Worm (Caenorhabditis elegans) whole organism, L1 larva: Measurements from ENCODE around the gene flp-34.

Experiments
- C34B4.2 ChIP-seq: sonication (generic microtip); optimal IDR thresholded peaks from 2 replicates; lab custom pipeline; 2017; ENCODE audit warnings: mild to moderate bottlenecking, missing genetic modification characterization, missing compliant biosample characterization
- F16B12.6 ChIP-seq: fragments of 150-350 bp; optimal IDR thresholded peaks from 2 replicates; lab custom pipeline; 2014; ENCODE audit warnings: missing biosample characterization, missing genetic modification characterization
- Y116A8C.19 ChIP-seq: sonication (generic microtip); optimal IDR thresholded peaks from 2 replicates; lab custom pipeline; 2016; ENCODE audit warnings: missing compliant biosample characterization, missing genetic modification characterization, borderline replicate concordance
- aha-1 ChIP-seq: fragments of 150-350 bp; optimal IDR thresholded peaks from 2 replicates; lab custom pipeline; 2014; ENCODE audit warnings: missing biosample characterization, missing genetic modification characterization
- alr-1 ChIP-seq: fragments of 200-800 bp; sonication (Bioruptor generic); optimal IDR thresholded peaks from 2 replicates; lab custom pipeline; 2018; ENCODE audit warnings: borderline replicate concordance, mild to moderate bottlenecking, missing genetic modification characterization, missing compliant biosample characterization
- ama-1 ChIP-seq: fragments of 150-350 bp; optimal IDR thresholded peaks from 2 replicates; lab custom pipeline; 2014
- ceh-63 ChIP-seq: fragments of 200-800 bp; sonication (Bioruptor generic); optimal IDR thresholded peaks from 2 replicates; lab custom pipeline; 2018; ENCODE audit warnings: mild to moderate bottlenecking, missing genetic modification characterization, missing compliant biosample characterization
- ceh-88 ChIP-seq: fragments of 200-800 bp; sonication (Bioruptor generic); IDR thresholded peaks from 2 replicates; pipeline ENCODE4 v1.3.6; 2022; ENCODE audit warnings: missing genetic modification characterization, missing compliant biosample characterization
- ceh-90 ChIP-seq: sonication (generic microtip); optimal IDR thresholded peaks from 2 replicates; lab custom pipeline; 2016; ENCODE audit warnings: missing genetic modification characterization, missing compliant biosample characterization
- ces-1 ChIP-seq: fragments of 150-350 bp; optimal IDR thresholded peaks from 2 replicates; lab custom pipeline; 2014; ENCODE audit warnings: missing biosample characterization, missing genetic modification reagents, missing genetic modification characterization
- efl-3 ChIP-seq: fragments of 200-800 bp; sonication (Bioruptor generic); optimal IDR thresholded peaks from 2 replicates; lab custom pipeline; 2018; ENCODE audit warnings: mild to moderate bottlenecking, missing genetic modification characterization, missing compliant biosample characterization
- egl-13 ChIP-seq: sonication (generic microtip); optimal IDR thresholded peaks from 2 replicates; lab custom pipeline; 2016; ENCODE audit warnings: missing genotype, missing genetic modification reagents, missing genetic modification characterization, missing compliant biosample characterization
- fkh-4 ChIP-seq: sonication (generic microtip); optimal IDR thresholded peaks from 2 replicates; lab custom pipeline; 2016; ENCODE audit warnings: missing compliant biosample characterization, missing genetic modification characterization, borderline replicate concordance
- fos-1 ChIP-seq: fragments of 150-350 bp; optimal IDR thresholded peaks from 2 replicates; lab custom pipeline; 2014; ENCODE audit warnings: missing biosample characterization, missing genetic modification characterization
- grh-1 ChIP-seq: fragments of 200-800 bp; sonication (Bioruptor generic); IDR thresholded peaks from 2 replicates; pipeline ENCODE4 v1.3.6; 2022; ENCODE audit warnings: missing genetic modification reagents, missing genetic modification characterization, missing compliant biosample characterization
- hlh-4 ChIP-seq: sonication (generic microtip); optimal IDR thresholded peaks from 2 replicates; lab custom pipeline; 2016; ENCODE audit warnings: mild to moderate bottlenecking, missing genetic modification characterization, missing compliant biosample characterization
- irx-1 ChIP-seq: sonication (generic microtip); optimal IDR thresholded peaks from 2 replicates; lab custom pipeline; 2016; ENCODE audit warnings: missing genetic modification characterization, missing compliant biosample characterization
- isw-1 ChIP-seq: fragments of 200-800 bp; sonication (Bioruptor generic); IDR thresholded peaks from 2 replicates; pipeline ENCODE4 v1.3.6; 2022; ENCODE audit warnings: missing genetic modification characterization, missing compliant biosample characterization
- lin-14 ChIP-seq: fragments of 200-800 bp; sonication (Bioruptor generic); optimal IDR thresholded peaks from 2 replicates; lab custom pipeline; 2018; ENCODE audit warnings: mild to moderate bottlenecking, missing genetic modification characterization, moderate library complexity, missing compliant biosample characterization
- lin-15B ChIP-seq: fragments of 150-350 bp; sonication (generic microtip); optimal IDR thresholded peaks from 3 replicates; lab custom pipeline; 2014; ENCODE audit warnings: missing biosample characterization, missing genetic modification characterization
- lin-35 ChIP-seq, 2 experiments: fragments of 150-350 bp; optimal IDR thresholded peaks; 2 replicates each; lab custom pipeline; 2014; ENCODE audit warnings: missing biosample characterization in 2 of 2, missing genetic modification characterization in 2 of 2, missing genetic modification reagents in 2 of 2
- lin-39 ChIP-seq: fragments of 150-350 bp; optimal IDR thresholded peaks from 2 replicates; lab custom pipeline; 2014; ENCODE audit warnings: missing biosample characterization, missing genetic modification reagents, missing genetic modification characterization
- mep-1 ChIP-seq: fragments of 150-350 bp; optimal IDR thresholded peaks from 2 replicates; lab custom pipeline; 2014; ENCODE audit warnings: missing biosample characterization, missing genetic modification characterization
- nhr-12 ChIP-seq: sonication (generic microtip); optimal IDR thresholded peaks from 2 replicates; lab custom pipeline; 2017; ENCODE audit warnings: missing biosample characterization, missing genetic modification characterization
- nhr-19 ChIP-seq: fragments of 200-800 bp; sonication (Bioruptor generic); conservative IDR thresholded peaks from 2 replicates; pipeline ENCODE4 v1.3.6; 2022; ENCODE audit warnings: missing genetic modification characterization, missing compliant biosample characterization
- nhr-20 ChIP-seq: sonication (generic microtip); optimal IDR thresholded peaks from 2 replicates; lab custom pipeline; 2016; ENCODE audit warnings: mild to moderate bottlenecking, missing genetic modification characterization, missing compliant biosample characterization
- nhr-47 ChIP-seq: sonication (generic microtip); optimal IDR thresholded peaks from 2 replicates; lab custom pipeline; 2016; ENCODE audit warnings: mild to moderate bottlenecking, missing genetic modification characterization, moderate library complexity, missing compliant biosample characterization
- nhr-76 ChIP-seq: sonication (generic microtip); optimal IDR thresholded peaks from 2 replicates; lab custom pipeline; 2017; ENCODE audit warnings: missing biosample characterization, missing genetic modification characterization
- nhr-77 ChIP-seq: fragments of 150-350 bp; optimal IDR thresholded peaks from 2 replicates; lab custom pipeline; 2014; ENCODE audit warnings: missing biosample characterization, missing genetic modification characterization
- pqm-1 ChIP-seq: sonication (generic microtip); optimal IDR thresholded peaks from 3 replicates; lab custom pipeline; 2017; ENCODE audit warnings: missing biosample characterization, missing genetic modification characterization
- rnt-1 ChIP-seq: sonication (generic microtip); optimal IDR thresholded peaks from 2 replicates; lab custom pipeline; 2016; ENCODE audit warnings: mild to moderate bottlenecking, missing genetic modification characterization, moderate library complexity, missing compliant biosample characterization
- skn-1 ChIP-seq: fragments of 150-350 bp; optimal IDR thresholded peaks from 2 replicates; lab custom pipeline; 2014; ENCODE audit warnings: missing biosample characterization, missing genetic modification characterization
- snpc-4 ChIP-seq: fragments of 150-350 bp; optimal IDR thresholded peaks from 2 replicates; lab custom pipeline; 2014; ENCODE audit warnings: missing biosample characterization, missing genetic modification characterization
- snu-23 ChIP-seq: sonication (generic microtip); optimal IDR thresholded peaks from 2 replicates; lab custom pipeline; 2016; ENCODE audit warnings: missing genetic modification characterization, missing compliant biosample characterization
- sptf-1 ChIP-seq: fragments of 150-350 bp; optimal IDR thresholded peaks from 2 replicates; lab custom pipeline; 2014; ENCODE audit warnings: missing biosample characterization, missing genetic modification characterization
- sup-37 ChIP-seq: fragments of 200-800 bp; sonication (Bioruptor generic); optimal IDR thresholded peaks from 2 replicates; lab custom pipeline; 2018; ENCODE audit warnings: mild to moderate bottlenecking, missing genetic modification characterization, missing compliant biosample characterization
- swsn-7 ChIP-seq: sonication (generic microtip); optimal IDR thresholded peaks from 2 replicates; lab custom pipeline; 2016; ENCODE audit warnings: missing genetic modification characterization, missing compliant biosample characterization
- zag-1 ChIP-seq: fragments of 150-350 bp; optimal IDR thresholded peaks from 2 replicates; lab custom pipeline; 2014; ENCODE audit warnings: missing biosample characterization, missing genetic modification characterization
- ztf-11 ChIP-seq, 2 experiments: sonication (generic microtip); optimal IDR thresholded peaks; 2 replicates each; lab custom pipeline; 2016 to 2017; ENCODE audit warnings: missing genetic modification characterization in 2 of 2, missing biosample characterization in 1 of 2, missing compliant biosample characterization in 1 of 2

The flp-34 gene

ce11 chrV:1015194-1015593 is 18.0 kb downstream of the flp-34 start:
- no peak for TF ChIP-seq ceh-88
- no peak for TF ChIP-seq Y116A8C.19 (tag; lab: Kevin White, UChicago)
- TF ChIP-seq swsn-7 (tag; lab: Kevin White, UChicago), result no peak
- no peak for TF ChIP-seq nhr-47 (tag; lab: Kevin White, UChicago)
- no peak for TF ChIP-seq ztf-11 (tag; optimal IDR thresholded peaks at IDR 0.05; lab: Kevin White, UChicago)
- no peak for TF ChIP-seq lin-39 (tag; lab: Kevin White, UChicago)
- TF ChIP-seq sup-37 (GFP tag; lab: Kevin White, UChicago), result no peak
- no peak for TF ChIP-seq nhr-12 (tag; lab: Kevin White, UChicago)
- TF ChIP-seq, all 84 proteins: peak for 0

ce11 chrV:1013637-1014036 is 19.6 kb downstream of the flp-34 start:
- no peak for TF ChIP-seq lin-15B (tag; lab: Kevin White, UChicago)
- TF ChIP-seq, all 84 proteins: peak for 0

- TF ChIP-seq ceh-90 (tag; lab: Kevin White, UChicago) (no peak), grh-1 (GFP tag; lab: Robert Waterston, UW) (no peak), sptf-1 (tag; lab: Kevin White, UChicago) (no peak), hlh-4 (no peak), nhr-77 (tag; lab: Kevin White, UChicago) (no peak), snu-23 (no peak), C34B4.2 (tag; lab: Kevin White, UChicago) (no peak), efl-3 (GFP tag; lab: Kevin White, UChicago) (no peak)
- TF ChIP-seq, all 84 proteins: peak for 0
Measured at ce11 chrV:1009037-1009436, 24.2 kb downstream of the flp-34 start.

- no peak for TF ChIP-seq zag-1 (tag; lab: Kevin White, UChicago)
- TF ChIP-seq egl-13, result no peak
- no peak for TF ChIP-seq mep-1 (tag; lab: Kevin White, UChicago)
- TF ChIP-seq nhr-20 (tag; lab: Kevin White, UChicago), result no peak
- TF ChIP-seq F16B12.6 (tag; lab: Kevin White, UChicago), result no peak
- no peak for TF ChIP-seq fkh-4 (tag; lab: Kevin White, UChicago)
- no peak for TF ChIP-seq lin-35 (GFP tag; optimal IDR thresholded peaks at IDR 0.05; lab: Kevin White, UChicago)
- TF ChIP-seq alr-1 (tag; lab: Kevin White, UChicago), result no peak
- TF ChIP-seq ceh-88, result no peak
- TF ChIP-seq ces-1 (GFP tag; lab: Kevin White, UChicago), result no peak
- no peak for TF ChIP-seq ama-1 (lab: Kevin White, UChicago)
- no peak for TF ChIP-seq skn-1 (tag; lab: Kevin White, UChicago)
- no peak for TF ChIP-seq isw-1 (GFP tag; lab: Robert Waterston, UW)
Measured at ce11 chrV:1008503-1008902, 24.7 kb downstream of the flp-34 start, which contains the start of gene ergo-1. Gene ergo-1 (plus strand): TSS chrV:1008803.

- TF ChIP-seq aha-1 (tag; lab: Kevin White, UChicago) (no peak), pqm-1 (tag; lab: Kevin White, UChicago) (no peak), irx-1 (tag; lab: Kevin White, UChicago) (no peak), lin-14 (GFP tag; lab: Kevin White, UChicago) (no peak), ceh-63 (GFP tag; lab: Kevin White, UChicago) (no peak), fos-1 (tag; lab: Kevin White, UChicago) (no peak), nhr-20 (tag; lab: Kevin White, UChicago) (no peak), nhr-76 (no peak), ceh-90 (tag; lab: Kevin White, UChicago) (no peak), Y116A8C.19 (tag; lab: Kevin White, UChicago) (no peak), egl-13 (no peak), rnt-1 (tag; lab: Kevin White, UChicago) (no peak), nhr-47 (tag; lab: Kevin White, UChicago) (no peak), nhr-19 (GFP tag; lab: Robert Waterston, UW) (no peak), snpc-4 (tag; lab: Kevin White, UChicago) (no peak), zag-1 (tag; lab: Kevin White, UChicago) (no peak), nhr-77 (tag; lab: Kevin White, UChicago) (no peak), lin-35 (GFP tag; optimal IDR thresholded peaks at IDR 0.05; lab: Kevin White, UChicago) (no peak)
- TF ChIP-seq, all 84 proteins: peak for 0
Measured at ce11 chrV:1005877-1006276, 27.3 kb downstream of the flp-34 start.
